Fruit fly (Drosophila melanogaster): ENCODE data around the gene Qsox4.
A peak's percentile ranks its signal among the peaks of the same experiment; 100 is the strongest.

The Qsox4 gene

dm6 chr3R:23724843-23725506, 22.4 kb downstream of the Qsox4 start:
- TF ChIP-seq brk (GFP tag; optimal IDR thresholded peaks at IDR 0.05) (peak; percentile 42), Jra (GFP tag; optimal IDR thresholded peaks at IDR 0.05) (no peak), rgr (GFP tag; optimal IDR thresholded peaks at IDR 0.05) (no peak), Dif (GFP tag; optimal IDR thresholded peaks at IDR 0.05; ENCODE audit: partially characterized antibody) (no peak), br (GFP tag; optimal IDR thresholded peaks at IDR 0.05) (peak; percentile 55), HLH106 (tag; optimal IDR thresholded peaks at IDR 0.05) (no peak), Rel (GFP tag; optimal IDR thresholded peaks at IDR 0.05) (no peak), Rel (tag; optimal IDR thresholded peaks at IDR 0.05) (peak; percentile 42), Hnf4 (GFP tag; optimal IDR thresholded peaks at IDR 0.05) (no peak), h (GFP tag; optimal IDR thresholded peaks at IDR 0.05) (peak; percentile 12), fru (GFP tag; optimal IDR thresholded peaks at IDR 0.05) (no peak), Vsx2 (GFP tag; optimal IDR thresholded peaks at IDR 0.05; ENCODE audit: partially characterized antibody) (peak; percentile 31), pan (optimal IDR thresholded peaks at IDR 0.05) (no peak), OdsH (GFP tag; optimal IDR thresholded peaks at IDR 0.05) (no peak), Sp1 (GFP tag; optimal IDR thresholded peaks at IDR 0.05) (no peak), ey (GFP tag; optimal IDR thresholded peaks at IDR 0.05) (no peak), sage (GFP tag; optimal IDR thresholded peaks at IDR 0.05) (peak; percentile 7), foxo (GFP tag; optimal IDR thresholded peaks at IDR 0.05) (no peak), CrebA (GFP tag; optimal IDR thresholded peaks at IDR 0.05; ENCODE audit: borderline replicate concordance) (peak; percentile 80)

DNA sequence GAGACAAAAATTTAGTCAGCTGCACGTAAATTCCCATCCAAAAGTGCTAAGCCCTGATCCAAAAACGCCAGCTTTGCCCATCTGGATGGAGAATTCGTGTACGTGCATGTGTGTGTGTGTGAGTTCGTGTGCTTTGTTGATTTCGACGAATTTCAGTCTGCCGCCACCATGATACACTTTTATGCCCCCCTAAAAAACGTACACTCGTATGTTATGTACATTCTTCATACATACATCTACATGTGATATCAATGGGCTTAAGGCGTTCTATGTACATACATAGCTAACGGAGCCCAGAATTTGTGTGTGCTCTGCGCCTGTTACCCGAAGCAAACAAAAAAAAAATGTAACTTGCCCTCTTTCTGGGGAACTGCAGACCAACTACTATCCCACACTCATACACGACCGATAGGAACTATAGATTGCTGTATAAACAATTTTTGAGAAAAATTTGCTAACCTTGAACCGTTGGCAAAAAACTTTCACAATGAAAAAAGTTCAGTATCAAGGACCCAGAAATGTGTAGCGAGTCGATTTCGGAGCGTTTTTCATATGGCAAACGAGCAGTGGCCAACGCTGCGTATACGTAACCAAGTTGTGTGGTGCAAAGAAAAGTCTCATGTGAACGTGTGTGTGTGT, 23.3 kb downstream of the Qsox4 start:
- TF ChIP-seq OdsH (GFP tag; optimal IDR thresholded peaks at IDR 0.05), result peak; percentile 43
- no peak for TF ChIP-seq Rel (GFP tag; optimal IDR thresholded peaks at IDR 0.05)
- peak; percentile 85 for TF ChIP-seq Rel (tag; optimal IDR thresholded peaks at IDR 0.05)
- TF ChIP-seq Myc (optimal IDR thresholded peaks at IDR 0.05), result no peak
- TF ChIP-seq Hnf4 (GFP tag; optimal IDR thresholded peaks at IDR 0.05), result peak; percentile 0
- TF ChIP-seq CrebA (GFP tag; optimal IDR thresholded peaks at IDR 0.05; ENCODE audit: borderline replicate concordance), result peak; percentile 44
- TF ChIP-seq Sp1 (GFP tag; optimal IDR thresholded peaks at IDR 0.05), result peak; percentile 8
- TF ChIP-seq h (GFP tag; optimal IDR thresholded peaks at IDR 0.05), result peak; percentile 62
- peak; percentile 21 for TF ChIP-seq Hr83 (GFP tag; optimal IDR thresholded peaks at IDR 0.05; ENCODE audit: poor library complexity, severe bottlenecking)
- TF ChIP-seq fru (GFP tag; optimal IDR thresholded peaks at IDR 0.05), result no peak
- peak; percentile 42 for TF ChIP-seq br (GFP tag; optimal IDR thresholded peaks at IDR 0.05)

DNA sequence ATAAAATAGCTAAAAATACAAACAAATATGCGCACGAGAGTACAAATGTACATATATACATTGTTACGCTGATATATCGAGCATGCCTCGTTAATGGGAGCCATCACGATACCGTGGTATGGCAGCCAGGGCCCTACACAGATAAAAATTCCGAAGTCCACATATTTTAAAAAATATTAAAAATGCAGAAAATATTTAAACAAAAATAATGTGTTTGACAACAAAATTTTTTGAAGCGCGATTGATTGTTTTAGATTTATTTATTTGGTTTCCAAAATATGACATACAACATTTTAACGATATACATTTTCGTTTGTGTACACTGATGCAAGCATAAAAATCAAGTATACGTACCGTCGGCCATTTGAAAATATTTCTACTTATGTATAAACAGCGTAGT, 24.2 kb downstream of the Qsox4 start:
- TF ChIP-seq N (GFP tag; optimal IDR thresholded peaks at IDR 0.05) (no peak), Myc (optimal IDR thresholded peaks at IDR 0.05) (no peak), pan (optimal IDR thresholded peaks at IDR 0.05) (no peak), jim (GFP tag; optimal IDR thresholded peaks at IDR 0.05) (no peak), Sp1 (GFP tag; optimal IDR thresholded peaks at IDR 0.05) (peak; percentile 57), dsf (GFP tag; optimal IDR thresholded peaks at IDR 0.05; ENCODE audit: borderline replicate concordance) (no peak), tai (GFP tag; optimal IDR thresholded peaks at IDR 0.05) (no peak), rgr (GFP tag; optimal IDR thresholded peaks at IDR 0.05) (peak; percentile 82), Hr78 (GFP tag; optimal IDR thresholded peaks at IDR 0.05) (no peak), HLH106 (tag; optimal IDR thresholded peaks at IDR 0.05) (peak; percentile 54), CG32264 (GFP tag; optimal IDR thresholded peaks at IDR 0.05) (peak; percentile 45), sv (GFP tag; optimal IDR thresholded peaks at IDR 0.05) (peak; percentile 85), Hnf4 (GFP tag; optimal IDR thresholded peaks at IDR 0.05) (peak; percentile 55), Abd-B (GFP tag; optimal IDR thresholded peaks at IDR 0.05) (no peak), Hr83 (GFP tag; optimal IDR thresholded peaks at IDR 0.05; ENCODE audit: poor library complexity, severe bottlenecking) (no peak), woc (GFP tag; optimal IDR thresholded peaks at IDR 0.05) (peak; percentile 26), foxo (GFP tag; optimal IDR thresholded peaks at IDR 0.05) (peak in 1 of 2 experiments; percentile 82), sage (GFP tag; optimal IDR thresholded peaks at IDR 0.05) (peak; percentile 48), fru (GFP tag; optimal IDR thresholded peaks at IDR 0.05) (peak; percentile 81), Rel (GFP tag; optimal IDR thresholded peaks at IDR 0.05) (peak; percentile 8), Rel (tag; optimal IDR thresholded peaks at IDR 0.05) (no peak), dmrt93B (GFP tag; optimal IDR thresholded peaks at IDR 0.05) (peak; percentile 8), brk (GFP tag; optimal IDR thresholded peaks at IDR 0.05) (peak; percentile 55), CrebA (GFP tag; optimal IDR thresholded peaks at IDR 0.05; ENCODE audit: borderline replicate concordance) (no peak), ey (GFP tag; optimal IDR thresholded peaks at IDR 0.05) (peak; percentile 68), lola (GFP tag; optimal IDR thresholded peaks at IDR 0.05) (no peak), Vsx2 (GFP tag; optimal IDR thresholded peaks at IDR 0.05; ENCODE audit: partially characterized antibody) (no peak), GATAd (GFP tag; optimal IDR thresholded peaks at IDR 0.05) (no peak), usp (GFP tag; optimal IDR thresholded peaks at IDR 0.05) (no peak), CG9705 (GFP tag; optimal IDR thresholded peaks at IDR 0.05) (no peak), Mio (GFP tag; optimal IDR thresholded peaks at IDR 0.05) (no peak), OdsH (GFP tag; optimal IDR thresholded peaks at IDR 0.05) (peak; percentile 83), h (GFP tag; optimal IDR thresholded peaks at IDR 0.05) (peak; percentile 83), Jra (GFP tag; optimal IDR thresholded peaks at IDR 0.05) (peak; percentile 19), Dif (GFP tag; optimal IDR thresholded peaks at IDR 0.05; ENCODE audit: partially characterized antibody) (no peak), dl (GFP tag; optimal IDR thresholded peaks at IDR 0.05; ENCODE audit: insufficient read depth in 1 of 2, partially characterized antibody in 2 of 2) (no peak), br (GFP tag; optimal IDR thresholded peaks at IDR 0.05) (peak; percentile 71), Dfd (GFP tag; optimal IDR thresholded peaks at IDR 0.05) (no peak), psq (GFP tag; optimal IDR thresholded peaks at IDR 0.05) (peak; percentile 58)
